Worm (Caenorhabditis elegans) whole organism, young adult: ENCODE results near the gene sru-20.
A peak's percentile ranks its signal among the peaks of the same experiment; 100 is the strongest.

Experiments
- B0336.3 ChIP-seq: fragments of 200-800 bp; sonication (Bioruptor generic); IDR thresholded peaks from 2 replicates; pipeline ENCODE4 v1.3.6; 2022; ENCODE audit warnings: missing genetic modification characterization, missing compliant biosample characterization
- C06A6.2 ChIP-seq: fragments of 200-800 bp; sonication (Bioruptor generic); conservative IDR thresholded peaks from 2 replicates; pipeline ENCODE4 v1.3.6; 2022; ENCODE audit warnings: missing genetic modification characterization, missing compliant biosample characterization
- F22D6.2 ChIP-seq: sonication (generic microtip); optimal IDR thresholded peaks from 2 replicates; lab custom pipeline; 2016; ENCODE audit warnings: mild to moderate bottlenecking, missing genetic modification characterization, missing compliant biosample characterization
- F23B12.7 ChIP-seq: sonication (generic microtip); optimal IDR thresholded peaks from 2 replicates; lab custom pipeline; 2017; ENCODE audit warnings: missing genetic modification characterization, mild to moderate bottlenecking, missing compliant biosample characterization, antibody characterized with exemption, moderate library complexity; ENCODE audit not compliant: insufficient read depth
- F39B2.1 ChIP-seq: fragments of 200-800 bp; sonication (Bioruptor generic); IDR thresholded peaks from 2 replicates; pipeline ENCODE4 v1.3.6; 2022; ENCODE audit warnings: missing genetic modification reagents, missing genetic modification characterization, missing compliant biosample characterization
- F57A8.1 ChIP-seq: fragments of 200-800 bp; sonication (Bioruptor generic); optimal IDR thresholded peaks from 2 replicates; lab custom pipeline; 2018; ENCODE audit warnings: mild to moderate bottlenecking, missing genetic modification characterization, moderate library complexity, missing compliant biosample characterization
- T26A5.8 ChIP-seq: sonication (generic microtip); optimal IDR thresholded peaks from 2 replicates; lab custom pipeline; 2016; ENCODE audit warnings: missing genetic modification characterization, missing compliant biosample characterization
- Y53F4B.3 ChIP-seq: fragments of 200-800 bp; sonication (Bioruptor generic); IDR thresholded peaks from 2 replicates; pipeline ENCODE4 v1.3.6; 2022; ENCODE audit warnings: missing genetic modification reagents, missing genetic modification characterization, missing compliant biosample characterization
- Y53G8AR.9 ChIP-seq: fragments of 200-800 bp; sonication (Bioruptor generic); conservative IDR thresholded peaks from 2 replicates; pipeline ENCODE4 v1.3.6; 2022; ENCODE audit warnings: missing genetic modification reagents, missing genetic modification characterization, missing compliant biosample characterization
- Y56A3A.18 ChIP-seq: fragments of 200-800 bp; sonication (Bioruptor generic); IDR thresholded peaks from 2 replicates; pipeline ENCODE4 v1.3.6; 2022; ENCODE audit warnings: missing genetic modification reagents, missing genetic modification characterization, missing compliant biosample characterization
- Y79H2A.3 ChIP-seq: fragments of 200-800 bp; sonication (Bioruptor generic); conservative IDR thresholded peaks from 2 replicates; pipeline ENCODE4 v1.3.6; 2022; ENCODE audit warnings: missing genetic modification reagents, missing genetic modification characterization, missing compliant biosample characterization
- akir-1 ChIP-seq: fragments of 200-800 bp; sonication (Bioruptor generic); optimal IDR thresholded peaks from 2 replicates; lab custom pipeline; 2018; ENCODE audit warnings: mild to moderate bottlenecking, missing genetic modification characterization, moderate library complexity, missing compliant biosample characterization
- aptf-2 ChIP-seq: fragments of 200-800 bp; sonication (Bioruptor generic); conservative IDR thresholded peaks from 2 replicates; pipeline ENCODE4 v1.3.6; 2022; ENCODE audit warnings: missing genetic modification reagents, missing genetic modification characterization, missing compliant biosample characterization
- aptf-3 ChIP-seq: fragments of 200-800 bp; sonication (Bioruptor generic); IDR thresholded peaks from 2 replicates; pipeline ENCODE4 v1.3.6; 2022; ENCODE audit warnings: missing genetic modification characterization, missing compliant biosample characterization
- athp-1 ChIP-seq: sonication (generic microtip); optimal IDR thresholded peaks from 2 replicates; lab custom pipeline; 2017; ENCODE audit warnings: mild to moderate bottlenecking, missing genetic modification characterization, missing compliant biosample characterization
- attf-6 ChIP-seq: fragments of 200-800 bp; sonication (Bioruptor generic); IDR thresholded peaks from 2 replicates; pipeline ENCODE4 v1.3.6; 2022; ENCODE audit warnings: missing genetic modification reagents, missing genetic modification characterization, missing compliant biosample characterization
- ccch-3 ChIP-seq: fragments of 200-800 bp; sonication (Bioruptor generic); optimal IDR thresholded peaks from 2 replicates; lab custom pipeline; 2018; ENCODE audit warnings: mild to moderate bottlenecking, missing genetic modification characterization, missing compliant biosample characterization
- ceh-27 ChIP-seq: fragments of 200-800 bp; sonication (Bioruptor generic); optimal IDR thresholded peaks from 2 replicates; lab custom pipeline; 2018; ENCODE audit warnings: mild to moderate bottlenecking, missing genetic modification characterization, moderate library complexity, missing compliant biosample characterization
- dox-1 ChIP-seq: fragments of 200-800 bp; sonication (Bioruptor generic); IDR thresholded peaks from 2 replicates; pipeline ENCODE4 v1.3.6; 2022; ENCODE audit warnings: missing genetic modification reagents, missing genetic modification characterization, missing compliant biosample characterization
- dpff-1 ChIP-seq: sonication (generic microtip); optimal IDR thresholded peaks from 2 replicates; lab custom pipeline; 2017; ENCODE audit warnings: mild to moderate bottlenecking, missing genetic modification characterization, missing compliant biosample characterization
- dpl-1 ChIP-seq: fragments of 150-350 bp; optimal IDR thresholded peaks from 2 replicates; lab custom pipeline; 2014; ENCODE audit warnings: missing biosample characterization, missing genetic modification reagents, missing genetic modification characterization
- egrh-3 ChIP-seq: fragments of 200-800 bp; sonication (Bioruptor generic); IDR thresholded peaks from 2 replicates; pipeline ENCODE4 v1.3.6; 2022; ENCODE audit warnings: missing genetic modification reagents, missing genetic modification characterization, missing compliant biosample characterization
- hlh-26 ChIP-seq: fragments of 200-800 bp; sonication (Bioruptor generic); conservative IDR thresholded peaks from 2 replicates; pipeline ENCODE4 v1.3.6; 2022; ENCODE audit warnings: missing genetic modification reagents, missing genetic modification characterization, missing compliant biosample characterization
- hmg-1.2 ChIP-seq: fragments of 200-800 bp; sonication (Bioruptor generic); IDR thresholded peaks from 2 replicates; pipeline ENCODE4 v1.3.6; 2022; ENCODE audit warnings: missing genetic modification reagents, missing genetic modification characterization, missing compliant biosample characterization
- let-607 ChIP-seq, 2 experiments: fragments of 200-800 bp in 1 of 2; sonication (Bioruptor generic) in 1 of 2; sonication (generic microtip) in 1 of 2; optimal IDR thresholded peaks; 2 replicates each; lab custom pipeline; 2016 to 2018; ENCODE audit warnings: mild to moderate bottlenecking in 2 of 2, missing compliant biosample characterization in 2 of 2, missing genetic modification characterization in 2 of 2, moderate library complexity in 2 of 2, missing genotype in 1 of 2
- lin-35 ChIP-seq, 3 experiments: fragments of 150-350 bp in 2 of 3; sonication (generic microtip) in 1 of 3; optimal IDR thresholded peaks; 2 replicates each; lab custom pipeline; 2014 to 2018; ENCODE audit warnings: missing biosample characterization in 3 of 3, missing genetic modification characterization in 3 of 3, missing genetic modification reagents in 3 of 3
- lin-40 ChIP-seq: sonication (generic microtip); optimal IDR thresholded peaks from 2 replicates; lab custom pipeline; 2016; ENCODE audit warnings: missing genetic modification characterization, mild to moderate bottlenecking, missing compliant biosample characterization, missing genotype, missing genetic modification reagents
- lir-1 ChIP-seq: fragments of 200-800 bp; sonication (Bioruptor generic); conservative IDR thresholded peaks from 2 replicates; pipeline ENCODE4 v1.3.6; 2022; ENCODE audit warnings: missing genetic modification reagents, missing genetic modification characterization, missing compliant biosample characterization
- madf-10 ChIP-seq: sonication (generic microtip); optimal IDR thresholded peaks from 2 replicates; lab custom pipeline; 2016; ENCODE audit warnings: mild to moderate bottlenecking, missing genetic modification characterization, missing compliant biosample characterization
- madf-3 ChIP-seq: fragments of 200-800 bp; sonication (Bioruptor generic); IDR thresholded peaks from 2 replicates; pipeline ENCODE4 v1.3.6; 2022; ENCODE audit warnings: missing genetic modification reagents, missing genetic modification characterization, missing compliant biosample characterization
- madf-6 ChIP-seq: fragments of 200-800 bp; sonication (Bioruptor generic); IDR thresholded peaks from 2 replicates; pipeline ENCODE4 v1.3.6; 2022; ENCODE audit warnings: missing genetic modification reagents, missing genetic modification characterization, missing compliant biosample characterization
- pha-4 ChIP-seq: fragments of 150-350 bp; sonication (generic microtip); optimal IDR thresholded peaks from 2 replicates; lab custom pipeline; 2014; ENCODE audit warnings: missing biosample characterization, missing genetic modification reagents, missing genetic modification characterization
- rec-8 ChIP-seq, 2 experiments: sonication (generic microtip); optimal IDR thresholded peaks; 2 replicates each; lab custom pipeline; 2016; ENCODE audit warnings: mild to moderate bottlenecking in 2 of 2, missing genetic modification characterization in 2 of 2, missing genetic modification reagents in 2 of 2, missing genotype in 2 of 2, missing biosample characterization in 1 of 2, missing compliant biosample characterization in 1 of 2, moderate library complexity in 1 of 2
- repo-1 ChIP-seq: sonication (generic microtip); optimal IDR thresholded peaks from 2 replicates; lab custom pipeline; 2017; ENCODE audit warnings: mild to moderate bottlenecking, missing genetic modification characterization, missing compliant biosample characterization
- tlf-1 ChIP-seq: fragments of 200-800 bp; sonication (Bioruptor generic); optimal IDR thresholded peaks from 2 replicates; lab custom pipeline; 2018; ENCODE audit warnings: mild to moderate bottlenecking, missing genetic modification characterization, missing compliant biosample characterization
- unc-130 ChIP-seq: sonication (generic microtip); optimal IDR thresholded peaks from 2 replicates; lab custom pipeline; 2016; ENCODE audit warnings: missing genetic modification reagents, missing genetic modification characterization, missing compliant biosample characterization
- ztf-26 ChIP-seq: sonication (generic microtip); optimal IDR thresholded peaks from 2 replicates; lab custom pipeline; 2017; ENCODE audit warnings: missing genetic modification characterization, missing compliant biosample characterization
- ztf-28 ChIP-seq: fragments of 200-800 bp; sonication (Bioruptor generic); IDR thresholded peaks from 2 replicates; pipeline ENCODE4 v1.3.6; 2022; ENCODE audit warnings: missing genetic modification reagents, missing genetic modification characterization, missing compliant biosample characterization

The sru-20 gene

DNA sequence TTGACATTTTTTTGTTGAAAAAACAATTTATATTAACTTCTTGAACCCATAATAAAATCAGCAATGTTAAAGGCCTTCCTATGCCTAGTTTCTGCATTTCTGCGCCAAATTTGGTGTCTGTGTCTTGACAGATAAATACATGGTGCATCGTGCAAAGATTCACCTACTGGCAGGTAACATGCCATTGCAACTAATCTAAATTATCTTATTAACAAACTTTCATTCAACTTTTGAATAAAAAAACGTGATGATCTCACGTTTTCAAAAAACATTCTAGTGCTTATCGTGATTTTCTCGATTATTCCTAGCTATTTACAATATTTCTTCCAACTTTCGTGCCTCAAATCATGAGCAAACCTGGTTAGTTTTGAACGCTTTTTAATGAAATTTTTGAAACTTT is 38.7 kb upstream of the sru-20 start, which contains the start of gene C25G4.7 (continued):
- TF ChIP-seq ztf-28 = no peak
- TF ChIP-seq attf-6 (GFP tag; lab: Robert Waterston, UW) = no peak
- TF ChIP-seq, all 124 proteins: peak for 0

DNA sequence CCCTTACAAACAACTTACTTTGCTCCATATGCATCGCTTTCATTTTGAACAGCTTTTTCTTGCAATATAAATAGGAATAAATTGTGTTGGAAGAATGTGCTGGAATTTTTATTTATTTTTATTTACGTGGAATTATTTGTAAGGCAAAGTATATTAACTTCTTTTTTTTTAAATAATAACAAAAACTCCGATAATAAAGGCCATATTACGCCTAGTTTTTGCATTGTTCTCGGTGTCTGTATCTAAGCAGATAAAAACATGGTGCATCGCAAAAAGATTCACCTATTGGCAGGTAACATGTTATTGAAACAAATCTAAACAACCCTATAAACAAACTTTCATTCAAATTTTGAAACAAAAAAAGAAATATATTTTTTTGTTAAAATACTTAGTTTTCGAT is 31.9 kb upstream of the sru-20 start, which contains the start of gene C25G4.8:
TSS of gene C25G4.8 (minus strand) at position 101 of the 400 bp plus-strand sequence.
- TF ChIP-seq Y53F4B.3 (GFP tag; lab: Robert Waterston, UW) (no peak), hlh-26 (no peak), egrh-3 (GFP tag; lab: Robert Waterston, UW) (no peak), ccch-3 (no peak), dpff-1 (tag; lab: Kevin White, UChicago) (no peak), akir-1 (no peak), madf-6 (GFP tag; lab: Robert Waterston, UW) (no peak), madf-10 (no peak), tlf-1 (GFP tag; lab: Kevin White, UChicago) (no peak), F23B12.7 (tag; lab: Kevin White, UChicago) (no peak), B0336.3 (GFP tag; lab: Robert Waterston, UW) (no peak), repo-1 (tag; lab: Kevin White, UChicago) (no peak), F57A8.1 (no peak), madf-3 (GFP tag; lab: Robert Waterston, UW) (no peak), T26A5.8 (tag; lab: Kevin White, UChicago) (no peak), C06A6.2 (GFP tag; lab: Robert Waterston, UW) (no peak), dpl-1 (GFP tag; lab: Kevin White, UChicago) (no peak), lin-35 (GFP tag; optimal IDR thresholded peaks at IDR 0.05; lab: Kevin White, UChicago) (no peak), athp-1 (tag; lab: Kevin White, UChicago) (no peak), lin-40 (tag; lab: Kevin White, UChicago) (no peak)

DNA sequence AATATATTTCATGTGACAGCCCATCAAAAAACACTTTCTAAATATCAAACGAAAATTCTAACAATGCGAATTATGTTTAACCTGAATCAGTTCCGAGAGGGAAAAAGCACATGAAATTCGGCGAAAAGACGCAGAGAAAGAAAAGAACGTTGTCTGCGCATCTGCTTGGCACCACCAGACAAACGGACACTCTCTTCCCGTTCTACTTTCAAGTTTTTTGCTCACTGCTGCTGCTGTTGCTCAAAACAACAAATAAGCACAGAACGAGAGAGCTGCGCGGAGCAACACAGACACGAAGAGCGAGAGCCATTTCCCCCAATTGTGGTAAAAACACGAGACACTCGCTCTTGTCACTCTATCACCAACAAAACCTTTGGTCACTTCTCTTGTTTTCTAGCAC is 30.5 kb upstream of the sru-20 start:
- TF ChIP-seq ztf-26 (tag; lab: Kevin White, UChicago) (no peak), dox-1 (GFP tag; lab: Robert Waterston, UW) (no peak), hmg-1.2 (GFP tag; lab: Robert Waterston, UW) (no peak), lir-1 (GFP tag; lab: Robert Waterston, UW) (no peak), Y79H2A.3 (GFP tag; lab: Robert Waterston, UW) (no peak), pha-4 (tag; lab: Kevin White, UChicago) (no peak), Y56A3A.18 (no peak), Y53G8AR.9 (GFP tag; lab: Robert Waterston, UW) (no peak), ceh-27 (no peak), F39B2.1 (GFP tag; lab: Robert Waterston, UW) (no peak), F22D6.2 (no peak)

ce11 chrIV:12467761-12468160 is 27.5 kb upstream of the sru-20 start:
- TF ChIP-seq aptf-2 (GFP tag; lab: Robert Waterston, UW) (0 out of 2 replicates have a peak, but pooled peaks have one; percentile 60), aptf-3 (no peak), hmg-1.2 (GFP tag; lab: Robert Waterston, UW) (peak; percentile 41; the same call in 1 of the 2 replicates), let-607 (tag; optimal IDR thresholded peaks at IDR 0.05; lab: Kevin White, UChicago) (no peak), pha-4 (tag; lab: Kevin White, UChicago) (no peak), rec-8 (tag; optimal IDR thresholded peaks at IDR 0.05; lab: Kevin White, UChicago) (no peak), unc-130 (GFP tag; lab: Kevin White, UChicago) (no peak)
